Fruit fly (Drosophila melanogaster) whole organism, embryonic: ENCODE measurements around the gene LanB1.

Experiments
- Abd-B ChIP-seq: fragments of 200-800 bp; sonication (Bioruptor generic); optimal IDR thresholded peaks from 2 replicates; lab custom pipeline; 2018; ENCODE audit warnings: missing biosample characterization, mild to moderate bottlenecking, missing genetic modification characterization, moderate library complexity
- Ada2b ChIP-seq: fragments of 200-800 bp; sonication (Bioruptor generic); IDR thresholded peaks from 2 replicates; pipeline ENCODE4 v1.3.6; 2022; ENCODE audit warnings: missing biosample characterization, missing genetic modification characterization
- Adf1 ChIP-seq: fragments of 200-800 bp; sonication (Bioruptor generic); IDR thresholded peaks from 2 replicates; pipeline ENCODE4 v1.3.6; 2022; ENCODE audit warnings: missing biosample characterization, missing genetic modification characterization
- Atf3 ChIP-seq: fragments of 200-800 bp; sonication (Bioruptor generic); optimal IDR thresholded peaks from 3 replicates; lab custom pipeline; 2016; ENCODE audit warnings: missing biosample characterization, missing genetic modification characterization
- CG11560 ChIP-seq: fragments of 200-800 bp; sonication (Bioruptor generic); IDR thresholded peaks from 3 replicates; pipeline ENCODE4 v1.3.6; 2022; ENCODE audit warnings: missing biosample characterization, missing genetic modification characterization
- CG11723 ChIP-seq: fragments of 200-800 bp; sonication (Bioruptor generic); optimal IDR thresholded peaks from 2 replicates; lab custom pipeline; 2017; ENCODE audit warnings: missing biosample characterization, mild to moderate bottlenecking, missing genetic modification characterization
- CG12391 ChIP-seq: fragments of 200-800 bp; sonication (Bioruptor generic); optimal IDR thresholded peaks from 3 replicates; lab custom pipeline; 2018; ENCODE audit warnings: missing biosample characterization, mild to moderate bottlenecking, missing genetic modification characterization, moderate library complexity
- CG14860 ChIP-seq: fragments of 200-800 bp; sonication (Bioruptor generic); IDR thresholded peaks from 3 replicates; pipeline ENCODE4 v1.3.6; 2022; ENCODE audit warnings: missing biosample characterization, missing genetic modification characterization; ENCODE audit not compliant: partially characterized antibody
- CG15514 ChIP-seq: fragments of 200-800 bp; sonication (Bioruptor generic); optimal IDR thresholded peaks from 3 replicates; lab custom pipeline; 2017; ENCODE audit warnings: missing biosample characterization, missing genetic modification characterization, mild to moderate bottlenecking, moderate library complexity, missing genetic modification reagents
- CG1792 ChIP-seq: fragments of 200-800 bp; sonication (Bioruptor generic); optimal IDR thresholded peaks from 2 replicates; lab custom pipeline; 2016; ENCODE audit warnings: missing biosample characterization, missing genetic modification characterization
- CG30020 ChIP-seq: fragments of 200-800 bp; optimal IDR thresholded peaks from 2 replicates; lab custom pipeline; 2019; ENCODE audit warnings: missing biosample characterization, mild to moderate bottlenecking, missing genetic modification characterization, moderate library complexity
- CG31224 ChIP-seq: fragments of 200-800 bp; sonication (Bioruptor generic); IDR thresholded peaks from 2 replicates; pipeline ENCODE4 v1.3.6; 2022; ENCODE audit warnings: missing biosample characterization, missing genetic modification characterization
- CG31365 ChIP-seq: fragments of 200-800 bp; sonication (Bioruptor generic); optimal IDR thresholded peaks from 2 replicates; lab custom pipeline; 2018; ENCODE audit warnings: missing biosample characterization, mild to moderate bottlenecking, missing genetic modification characterization
- CG4360 ChIP-seq: fragments of 200-800 bp; sonication (Bioruptor generic); IDR thresholded peaks from 2 replicates; pipeline ENCODE4 v1.3.6; 2022; ENCODE audit warnings: missing biosample characterization, missing genetic modification characterization
- CG7928 ChIP-seq: fragments of 200-800 bp; sonication (Bioruptor generic); optimal IDR thresholded peaks from 2 replicates; lab custom pipeline; 2017; ENCODE audit warnings: missing biosample characterization, mild to moderate bottlenecking, missing genetic modification characterization
- CG8089 ChIP-seq: fragments of 200-800 bp; sonication (Bioruptor generic); optimal IDR thresholded peaks from 3 replicates; lab custom pipeline; 2016; ENCODE audit warnings: missing biosample characterization, missing genetic modification characterization
- CG9797 ChIP-seq: fragments of 200-800 bp; sonication (Bioruptor generic); optimal IDR thresholded peaks from 3 replicates; lab custom pipeline; 2018; ENCODE audit warnings: missing biosample characterization, mild to moderate bottlenecking, missing genetic modification characterization
- Chrac-16 ChIP-seq: fragments of 200-800 bp; sonication (Bioruptor generic); optimal IDR thresholded peaks from 3 replicates; lab custom pipeline; 2016; ENCODE audit warnings: missing biosample characterization, missing genetic modification characterization
- Dbx ChIP-seq: fragments of 200-800 bp; sonication (Bioruptor generic); IDR thresholded peaks from 3 replicates; pipeline ENCODE4 v1.3.6; 2022; ENCODE audit warnings: missing biosample characterization, missing genetic modification characterization
- HHEX ChIP-seq: fragments of 200-800 bp; sonication (Bioruptor generic); optimal IDR thresholded peaks from 3 replicates; lab custom pipeline; 2017; ENCODE audit warnings: missing biosample characterization, mild to moderate bottlenecking, missing genetic modification characterization, missing genetic modification reagents
- HLHmδ ChIP-seq: fragments of 200-800 bp; sonication (Bioruptor generic); optimal IDR thresholded peaks from 2 replicates; lab custom pipeline; 2018; ENCODE audit warnings: missing biosample characterization, mild to moderate bottlenecking, missing genetic modification characterization, moderate library complexity
- Optix ChIP-seq: fragments of 200-800 bp; sonication (Bioruptor generic); IDR thresholded peaks from 3 replicates; pipeline ENCODE4 v1.3.6; 2022; ENCODE audit warnings: missing biosample characterization, missing genetic modification characterization
- Stat92E ChIP-seq, 3 experiments: fragments of >200 bp in 2 of 3; fragments of 200-800 bp in 1 of 3; sonication (Bioruptor generic) in 1 of 3; optimal IDR thresholded peaks; 2 replicates each; lab custom pipeline; 2017 to 2019; ENCODE audit warnings: missing biosample characterization in 3 of 3, missing genetic modification characterization in 3 of 3, mild to moderate bottlenecking in 1 of 3, moderate library complexity in 1 of 3
- Usf ChIP-seq: fragments of 200-800 bp; sonication (Bioruptor generic); optimal IDR thresholded peaks from 2 replicates; lab custom pipeline; 2017; ENCODE audit warnings: missing genotype, missing biosample characterization, missing genetic modification characterization
- ac ChIP-seq: fragments of 200-800 bp; sonication (Bioruptor generic); optimal IDR thresholded peaks from 3 replicates; lab custom pipeline; 2017; ENCODE audit warnings: missing biosample characterization, mild to moderate bottlenecking, missing genetic modification characterization
- al ChIP-seq: fragments of 200-800 bp; sonication (Bioruptor generic); IDR thresholded peaks from 2 replicates; pipeline ENCODE4 v1.3.6; 2022; ENCODE audit warnings: missing biosample characterization, missing genetic modification characterization
- ara ChIP-seq: fragments of 200-800 bp; sonication (Bioruptor generic); IDR thresholded peaks from 2 replicates; pipeline ENCODE4 v1.3.6; 2022; ENCODE audit warnings: missing biosample characterization, missing genetic modification characterization
- ato ChIP-seq: fragments of 200-800 bp; sonication (Bioruptor generic); IDR thresholded peaks from 2 replicates; pipeline ENCODE4 v1.3.6; 2022; ENCODE audit warnings: missing biosample characterization, missing genetic modification characterization; ENCODE audit not compliant: partially characterized antibody
- bab2 ChIP-seq: fragments of 200-800 bp; sonication (Bioruptor generic); optimal IDR thresholded peaks from 2 replicates; lab custom pipeline; 2016; ENCODE audit warnings: missing biosample characterization, missing genetic modification characterization
- chinmo ChIP-seq: fragments of 200-800 bp; sonication (Bioruptor generic); IDR thresholded peaks from 4 replicates; pipeline ENCODE4 v1.3.6; 2022; ENCODE audit warnings: missing biosample characterization, missing genetic modification characterization; ENCODE audit not compliant: partially characterized antibody
- disco-r ChIP-seq: fragments of 200-800 bp; sonication (Bioruptor generic); optimal IDR thresholded peaks from 2 replicates; lab custom pipeline; 2016; ENCODE audit warnings: missing biosample characterization, missing genetic modification characterization
- eyg ChIP-seq: fragments of 200-800 bp; sonication (Bioruptor generic); optimal IDR thresholded peaks from 3 replicates; lab custom pipeline; 2016; ENCODE audit warnings: missing biosample characterization, missing genetic modification characterization
- fu2 ChIP-seq: fragments of 200-800 bp; sonication (Bioruptor generic); optimal IDR thresholded peaks from 2 replicates; lab custom pipeline; 2016; ENCODE audit warnings: missing biosample characterization, missing genetic modification characterization
- gce ChIP-seq: fragments of 200-800 bp; sonication (Bioruptor generic); IDR thresholded peaks from 3 replicates; pipeline ENCODE4 v1.3.6; 2022; ENCODE audit warnings: missing biosample characterization, missing genetic modification characterization
- gt ChIP-seq: fragments of 200-800 bp; sonication (Bioruptor generic); IDR thresholded peaks from 2 replicates; pipeline ENCODE4 v1.3.6; 2022; ENCODE audit warnings: missing biosample characterization, missing genetic modification characterization
- insv ChIP-seq, 2 experiments: fragments of 200-800 bp; sonication (Bioruptor generic); optimal IDR thresholded peaks; 3 replicates each; lab custom pipeline; 2016 to 2018; ENCODE audit warnings: missing biosample characterization in 2 of 2, missing genetic modification characterization in 2 of 2
- jigr1 ChIP-seq: fragments of 200-800 bp; sonication (Bioruptor generic); IDR thresholded peaks from 3 replicates; pipeline ENCODE4 v1.3.6; 2022; ENCODE audit warnings: missing biosample characterization, missing genetic modification characterization
- onecut ChIP-seq: fragments of 200-800 bp; sonication (Bioruptor generic); IDR thresholded peaks from 2 replicates; pipeline ENCODE4 v1.3.6; 2022; ENCODE audit warnings: missing biosample characterization, missing genetic modification characterization
- org-1 ChIP-seq: fragments of 200-800 bp; sonication (Bioruptor generic); optimal IDR thresholded peaks from 2 replicates; lab custom pipeline; 2017; ENCODE audit warnings: missing biosample characterization, missing genetic modification characterization
- pnt ChIP-seq: fragments of 200-800 bp; sonication (Bioruptor generic); optimal IDR thresholded peaks from 3 replicates; lab custom pipeline; 2016; ENCODE audit warnings: missing biosample characterization, missing genetic modification characterization
- repo ChIP-seq: fragments of 200-800 bp; sonication (Bioruptor generic); optimal IDR thresholded peaks from 2 replicates; lab custom pipeline; 2016; ENCODE audit warnings: missing biosample characterization, missing genetic modification characterization
- sc ChIP-seq, 3 experiments: fragments of >200 bp in 2 of 3; fragments of 200-800 bp in 1 of 3; sonication (Bioruptor generic) in 1 of 3; optimal IDR thresholded peaks; 2 replicates in 2 of 3; 3 replicates in 1 of 3; lab custom pipeline; 2017; ENCODE audit warnings: mild to moderate bottlenecking in 1 of 3, missing biosample characterization in 1 of 3, missing genetic modification characterization in 1 of 3, missing genetic modification reagents in 1 of 3
- sens-2 ChIP-seq: fragments of 200-800 bp; sonication (Bioruptor generic); IDR thresholded peaks from 2 replicates; pipeline ENCODE4 v1.3.6; 2022; ENCODE audit warnings: missing biosample characterization, missing genetic modification characterization
- shn ChIP-seq: fragments of 200-800 bp; sonication (Bioruptor generic); optimal IDR thresholded peaks from 3 replicates; lab custom pipeline; 2016; ENCODE audit warnings: missing biosample characterization, missing genetic modification characterization
- tap ChIP-seq: fragments of 200-800 bp; optimal IDR thresholded peaks from 3 replicates; lab custom pipeline; 2019; ENCODE audit warnings: missing biosample characterization, mild to moderate bottlenecking, missing genetic modification characterization, moderate library complexity
- tll ChIP-seq, 2 experiments: fragments of 200-800 bp in 1 of 2; fragments of >200 bp in 1 of 2; sonication (Bioruptor generic) in 1 of 2; optimal IDR thresholded peaks; 2 replicates each; lab custom pipeline; 2017 to 2019; ENCODE audit warnings: missing biosample characterization in 2 of 2, missing genetic modification characterization in 2 of 2, mild to moderate bottlenecking in 1 of 2, moderate library complexity in 1 of 2
- trem ChIP-seq: fragments of 200-800 bp; optimal IDR thresholded peaks from 3 replicates; lab custom pipeline; 2019; ENCODE audit warnings: missing biosample characterization, mild to moderate bottlenecking, missing genetic modification characterization, moderate library complexity
- wek ChIP-seq: fragments of 200-800 bp; sonication (Bioruptor generic); optimal IDR thresholded peaks from 3 replicates; lab custom pipeline; 2018; ENCODE audit warnings: missing biosample characterization, mild to moderate bottlenecking, missing genetic modification characterization, moderate library complexity

The LanB1 gene

DNA sequence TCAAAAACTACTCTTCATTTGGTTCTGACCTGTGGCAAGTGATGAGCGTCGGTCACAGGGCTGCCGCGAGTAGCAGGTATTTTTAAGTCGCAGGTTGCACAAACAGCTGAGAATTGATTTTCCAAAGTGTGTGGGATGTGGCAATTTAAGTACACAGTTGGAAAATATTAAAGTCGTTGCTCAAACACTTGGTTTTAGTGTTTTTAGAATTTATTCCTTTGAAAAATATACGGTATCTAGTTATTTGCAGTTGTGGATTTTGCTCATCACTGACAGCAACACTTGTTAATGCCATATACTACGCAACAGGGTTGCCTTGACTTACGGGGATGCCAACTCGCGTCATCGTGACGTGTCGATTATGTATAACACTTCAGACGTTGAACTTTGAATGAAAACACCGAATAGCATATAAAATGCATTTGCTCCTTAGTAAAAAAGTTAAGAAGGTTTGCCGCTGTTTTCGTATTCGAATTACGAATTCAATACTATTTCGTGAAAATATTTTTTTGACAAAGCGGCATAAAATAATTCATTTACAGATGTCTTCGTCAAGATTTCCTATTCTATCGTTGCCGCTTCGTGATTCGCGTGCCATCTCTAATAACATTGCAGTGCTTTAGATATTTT, 11.3 kb upstream of the LanB1 start, which contains the start of the genes Herp and r2d2 (continued):
- TF ChIP-seq al (GFP tag; lab: Robert Waterston, UW) (peak; percentile 88), eyg (peak; percentile 85), ara (GFP tag; lab: Robert Waterston, UW) (peak; percentile 76), tll (GFP tag; optimal IDR thresholded peaks at IDR 0.05; lab: Kevin White, UChicago) (peak; percentile 70 to 99), bab2 (GFP tag; lab: Kevin White, UChicago) (peak; percentile 92), sens-2 (GFP tag; lab: Robert Waterston, UW) (peak; percentile 43; the same call in 1 of the 2 replicates), CG12391 (tag; lab: Kevin White, UChicago) (peak; percentile 90), CG14860 (GFP tag; lab: Robert Waterston, UW) (peak; percentile 58; the same call in 1 of the 3 replicates), tap (tag; lab: Kevin White, UChicago) (peak; percentile 81), ato (GFP tag; lab: Robert Waterston, UW) (peak; percentile 13; the same call in 1 of the 2 replicates), chinmo (GFP tag; lab: Robert Waterston, UW) (no peak), gce (GFP tag; lab: Robert Waterston, UW) (peak; percentile 47; the same call in 1 of the 3 replicates), HHEX (GFP tag; lab: Kevin White, UChicago) (peak; percentile 88), CG11560 (tag; lab: Robert Waterston, UW) (peak; percentile 83), CG15514 (peak; percentile 88), fu2 (GFP tag; lab: Kevin White, UChicago) (peak; percentile 93), gt (no peak; the same call in 1 of the 2 replicates), jigr1 (GFP tag; lab: Robert Waterston, UW) (peak; percentile 80; the same call in 2 of the 3 replicates), disco-r (GFP tag; lab: Kevin White, UChicago) (peak; percentile 92), Usf (peak; percentile 80), Dbx (GFP tag; lab: Robert Waterston, UW) (peak; percentile 94), Optix (GFP tag; lab: Robert Waterston, UW) (peak; percentile 88), CG9797 (GFP tag; lab: Kevin White, UChicago) (peak; percentile 60), sc (optimal IDR thresholded peaks at IDR 0.05; lab: Kevin White, UChicago) (no peak), sc (GFP tag; optimal IDR thresholded peaks at IDR 0.05; lab: Kevin White, UChicago) (peak; percentile 58), Atf3 (GFP tag; lab: Kevin White, UChicago) (peak; percentile 91), HLHmδ (GFP tag; lab: Kevin White, UChicago) (no peak), org-1 (GFP tag; lab: Kevin White, UChicago) (peak; percentile 84), insv (GFP tag; optimal IDR thresholded peaks at IDR 0.05; lab: Kevin White, UChicago) (peak in 1 of 2 experiments; percentile 69), ac (GFP tag; lab: Kevin White, UChicago) (peak; percentile 72), CG31365 (tag; lab: Kevin White, UChicago) (peak; percentile 74), CG4360 (GFP tag; lab: Robert Waterston, UW) (no peak; the same call in 1 of the 2 replicates), CG7928 (peak; percentile 79), repo (GFP tag; lab: Kevin White, UChicago) (peak; percentile 90), Chrac-16 (GFP tag; lab: Kevin White, UChicago) (peak; percentile 90), shn (GFP tag; lab: Kevin White, UChicago) (peak; percentile 96), Adf1 (peak; percentile 64), wek (peak; percentile 72), Abd-B (GFP tag; lab: Kevin White, UChicago) (peak; percentile 93), onecut (peak; percentile 86), CG8089 (GFP tag; lab: Kevin White, UChicago) (peak; percentile 89), CG30020 (peak; percentile 92), Stat92E (GFP tag; optimal IDR thresholded peaks at IDR 0.05; lab: Kevin White, UChicago) (peak in 1 of 3 experiments; percentile 66), pnt (GFP tag; lab: Kevin White, UChicago) (peak; percentile 92), Ada2b (GFP tag; lab: Robert Waterston, UW) (peak; percentile 86), CG31224 (peak; percentile 81), CG1792 (peak; percentile 91), CG11723 (GFP tag; lab: Kevin White, UChicago) (peak; percentile 85), trem (peak; percentile 99)
